Fruit fly (Drosophila melanogaster): ENCODE data around the gene Traf6.

DNA sequence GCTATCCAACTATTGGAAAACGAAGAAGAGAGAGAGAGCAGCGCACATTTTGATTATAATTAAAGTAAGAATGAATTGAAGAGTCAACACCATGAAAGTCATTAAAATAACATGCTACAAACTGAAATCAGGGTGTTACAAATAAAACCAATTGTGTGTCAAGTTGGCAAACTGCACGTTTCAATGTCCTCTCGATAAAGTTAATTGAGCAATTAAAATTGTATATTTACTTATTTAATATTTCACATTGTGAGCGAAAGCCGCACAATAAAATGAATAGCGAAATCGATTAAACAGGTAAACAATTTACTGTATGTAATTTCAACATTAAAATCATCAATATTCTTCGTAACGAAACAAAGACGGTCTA lies 39.0 kb upstream of the Traf6 start:
- TF ChIP-seq lz (GFP tag; optimal IDR thresholded peaks at IDR 0.05), result peak; percentile 60
- peak; percentile 65 for TF ChIP-seq CG10631 (GFP tag; optimal IDR thresholded peaks at IDR 0.05)
- TF ChIP-seq fd59A (GFP tag; optimal IDR thresholded peaks at IDR 0.05), result peak; percentile 29
- peak in 1 of 2 experiments; percentile 1 for TF ChIP-seq salr (GFP tag; optimal IDR thresholded peaks at IDR 0.05)
